Fruit fly (Drosophila melanogaster): ENCODE results near the gene CG2983.

CG2983 gene

DNA sequence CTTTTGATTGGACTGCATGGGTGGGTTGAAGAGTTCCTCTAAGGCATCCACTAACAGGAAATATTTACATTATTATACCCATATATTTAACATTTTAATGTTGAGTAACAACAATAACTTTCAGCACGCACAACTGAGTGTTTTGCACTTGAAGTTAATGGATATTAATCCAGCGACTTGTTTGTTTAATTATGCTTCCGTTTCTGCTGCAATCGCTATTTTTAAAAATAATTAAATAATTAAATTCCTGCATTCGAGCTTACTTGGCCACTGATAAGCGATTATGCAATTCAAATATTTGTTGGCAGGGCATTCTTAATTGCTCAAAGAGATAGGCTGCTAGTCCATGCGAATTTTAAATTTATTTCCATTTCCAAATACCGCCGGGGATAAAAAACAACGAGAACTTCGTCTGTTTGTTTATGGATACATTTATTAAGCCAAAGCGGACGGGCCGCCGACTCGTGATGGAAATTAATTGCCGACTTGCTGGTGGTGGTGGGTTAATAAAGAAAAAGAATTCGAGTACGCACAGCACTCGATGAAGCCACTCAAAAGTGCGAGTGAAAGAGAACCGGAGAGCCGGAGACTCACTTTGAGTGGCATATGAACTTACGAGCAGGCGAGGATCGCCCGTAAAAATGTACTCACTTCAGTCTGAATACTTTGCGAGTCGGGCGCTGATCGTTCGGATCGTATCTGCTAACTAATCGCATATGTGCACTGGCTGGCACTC is 14.6 kb downstream of the CG2983 start (continued):
- TF ChIP-seq cato (GFP tag; optimal IDR thresholded peaks at IDR 0.05; ENCODE audit: borderline replicate concordance) (no peak), Side (GFP tag; optimal IDR thresholded peaks at IDR 0.05) (no peak), CG1233 (GFP tag; optimal IDR thresholded peaks at IDR 0.05) (no peak), Nf-YC (tag; optimal IDR thresholded peaks at IDR 0.05) (peak; percentile 15), CG18619 (GFP tag; optimal IDR thresholded peaks at IDR 0.05) (no peak), tio (GFP tag; optimal IDR thresholded peaks at IDR 0.05) (no peak), nmo (GFP tag; optimal IDR thresholded peaks at IDR 0.05) (peak; percentile 6), CG15073 (GFP tag; optimal IDR thresholded peaks at IDR 0.05) (no peak), row (GFP tag; IDR thresholded peaks at IDR 0.05) (no peak), CG8478 (optimal IDR thresholded peaks at IDR 0.05) (no peak), Hr3 (GFP tag; optimal IDR thresholded peaks at IDR 0.05) (no peak), Elba2 (GFP tag; optimal IDR thresholded peaks at IDR 0.05) (no peak), tap (tag; optimal IDR thresholded peaks at IDR 0.05) (peak; percentile 20), slbo (GFP tag; IDR thresholded peaks at IDR 0.05) (no peak), Sry-δ (GFP tag; optimal IDR thresholded peaks at IDR 0.05) (no peak), CG15269 (tag; optimal IDR thresholded peaks at IDR 0.05) (peak; percentile 0), D (optimal IDR thresholded peaks at IDR 0.05) (no peak), D (GFP tag; optimal IDR thresholded peaks at IDR 0.05) (no peak), PHDP (tag; optimal IDR thresholded peaks at IDR 0.05) (no peak), Dad (GFP tag; optimal IDR thresholded peaks at IDR 0.05) (no peak), E2f2 (GFP tag; IDR thresholded peaks at IDR 0.05) (0 out of 2 replicates have a peak, but pooled peaks have one; percentile 9), nerfin-1 (tag; optimal IDR thresholded peaks at IDR 0.05) (no peak), sens-2 (GFP tag; IDR thresholded peaks at IDR 0.05) (no peak), CG8388 (GFP tag; optimal IDR thresholded peaks at IDR 0.05) (no peak), CG9932 (GFP tag; IDR thresholded peaks at IDR 0.05) (no peak), MBD-R2 (GFP tag; IDR thresholded peaks at IDR 0.05) (no peak), Fer1 (GFP tag; optimal IDR thresholded peaks at IDR 0.05) (peak; percentile 22), cg (GFP tag; optimal IDR thresholded peaks at IDR 0.05) (no peak), peb (GFP tag; IDR thresholded peaks at IDR 0.05) (no peak), trem (tag; optimal IDR thresholded peaks at IDR 0.05) (no peak), CG8281 (tag; optimal IDR thresholded peaks at IDR 0.05) (no peak), CG12071 (GFP tag; optimal IDR thresholded peaks at IDR 0.05) (peak; percentile 25), Sox102F (GFP tag; optimal IDR thresholded peaks at IDR 0.05) (no peak), CG3847 (GFP tag; IDR thresholded peaks at IDR 0.05) (no peak), crp (GFP tag; optimal IDR thresholded peaks at IDR 0.05) (no peak), zen (tag; optimal IDR thresholded peaks at IDR 0.05) (no peak), gcm (GFP tag; optimal IDR thresholded peaks at IDR 0.05) (peak; percentile 25), corto (GFP tag; optimal IDR thresholded peaks at IDR 0.05) (no peak), CG11456 (GFP tag; IDR thresholded peaks at IDR 0.05) (no peak), ATbp (GFP tag; optimal IDR thresholded peaks at IDR 0.05) (no peak), ap (GFP tag; IDR thresholded peaks at IDR 0.05) (no peak), CG4854 (GFP tag; optimal IDR thresholded peaks at IDR 0.05) (no peak), CrebB (tag; optimal IDR thresholded peaks at IDR 0.05) (no peak), Sry-β (GFP tag; optimal IDR thresholded peaks at IDR 0.05) (no peak), Ada2b (GFP tag; IDR thresholded peaks at IDR 0.05) (no peak), MESR4 (GFP tag; optimal IDR thresholded peaks at IDR 0.05) (no peak), Lhr (GFP tag; optimal IDR thresholded peaks at IDR 0.05) (no peak), esg (GFP tag; conservative IDR thresholded peaks at IDR 0.05) (no peak), prd (optimal IDR thresholded peaks at IDR 0.05) (no peak), prd (GFP tag; IDR thresholded peaks at IDR 0.05) (0 out of 3 replicates have a peak, but pooled peaks have one; percentile 3), dpn (GFP tag; optimal IDR thresholded peaks at IDR 0.05) (no peak)

Measured in whole organism, embryonic.